Fruit fly (Drosophila melanogaster) whole organism, prepupa: ENCODE data around the gene Phb1.

Experiments used
- CG16779 ChIP-seq: fragments of 200-800 bp; sonication (Bioruptor generic); optimal IDR thresholded peaks from 3 replicates; lab custom pipeline; 2017; ENCODE audit warnings: missing biosample characterization, mild to moderate bottlenecking, missing genetic modification characterization
- CG3032 ChIP-seq: fragments of 200-800 bp; optimal IDR thresholded peaks from 2 replicates; lab custom pipeline; 2019; ENCODE audit warnings: missing biosample characterization, mild to moderate bottlenecking, missing genetic modification characterization, moderate library complexity
- CG8632 ChIP-seq: fragments of 200-800 bp; sonication (Bioruptor generic); optimal IDR thresholded peaks from 3 replicates; lab custom pipeline; 2016; ENCODE audit warnings: missing biosample characterization, missing genetic modification characterization
- Eip75B ChIP-seq: fragments of 200-800 bp; sonication (Bioruptor generic); optimal IDR thresholded peaks from 3 replicates; lab custom pipeline; 2016; ENCODE audit warnings: missing biosample characterization, missing genetic modification characterization
- Eip93F ChIP-seq: fragments of 200-800 bp; sonication (Bioruptor generic); optimal IDR thresholded peaks from 2 replicates; lab custom pipeline; 2016; ENCODE audit warnings: missing biosample characterization, mild to moderate bottlenecking, missing genetic modification characterization
- Ets21C ChIP-seq: fragments of 200-800 bp; sonication (Bioruptor generic); optimal IDR thresholded peaks from 3 replicates; lab custom pipeline; 2016; ENCODE audit warnings: missing biosample characterization, missing genetic modification characterization
- Ets96B ChIP-seq: fragments of 200-800 bp; optimal IDR thresholded peaks from 2 replicates; lab custom pipeline; 2019; ENCODE audit warnings: missing biosample characterization, mild to moderate bottlenecking, missing genetic modification characterization, moderate library complexity
- Sox102F ChIP-seq: fragments of 200-800 bp; sonication (Bioruptor generic); optimal IDR thresholded peaks from 2 replicates; lab custom pipeline; 2016; ENCODE audit warnings: missing biosample characterization, mild to moderate bottlenecking, missing genetic modification characterization
- salr ChIP-seq, 2 experiments: fragments of 200-800 bp; sonication (Bioruptor generic); optimal IDR thresholded peaks; 3 replicates each; lab custom pipeline; 2016 to 2018; ENCODE audit warnings: missing biosample characterization in 2 of 2, missing genetic modification characterization in 2 of 2, mild to moderate bottlenecking in 1 of 2
- svp ChIP-seq: fragments of 200-800 bp; sonication (Bioruptor generic); peaks from one replicate; lab custom pipeline; 2016; ENCODE audit warnings: missing biosample characterization, missing genetic modification characterization

- no peak for TF ChIP-seq CG8632 (GFP tag; lab: Kevin White, UChicago)
- no peak for TF ChIP-seq Ets96B (tag; lab: Kevin White, UChicago)
- TF ChIP-seq salr (GFP tag; optimal IDR thresholded peaks at IDR 0.05; lab: Kevin White, UChicago), result no peak
- TF ChIP-seq svp (GFP tag; lab: Kevin White, UChicago), result no peak
- no peak for TF ChIP-seq Ets21C (GFP tag; lab: Kevin White, UChicago)
- no peak for TF ChIP-seq Eip93F (GFP tag; lab: Kevin White, UChicago)
- no peak for TF ChIP-seq CG3032 (tag; lab: Kevin White, UChicago)
- TF ChIP-seq Eip75B, result no peak
- TF ChIP-seq Sox102F (GFP tag; lab: Kevin White, UChicago), result no peak
- TF ChIP-seq CG16779, result no peak
These were observed 26.3 kb downstream of the Phb1 start for dm6 chr2L:19097374-19097773.
